1 fruit fly cellular context compared by ENCODE assay signal in genomic region chr2L:16299466-16300311, dm6.
TF ChIP-seq lines count a peak whose summit lies in the region.

TSS of gene heix (minus strand) at chr2L:16299858.
TSS of gene CG17328 (plus strand) at chr2L:16299943.

TF ChIP-seq in whole organism, embryonic, 481 proteins besides CTCF, POLR2A, EP300 and RAD21 (continued from another document and continues in another):
- TF ChIP-seq CG12942 (GFP tag; optimal IDR thresholded peaks at IDR 0.05; lab: Kevin White, UChicago) = peak; percentile 57
- peak; percentile 72 for TF ChIP-seq CG7556 (GFP tag; optimal IDR thresholded peaks at IDR 0.05; lab: Kevin White, UChicago)
- TF ChIP-seq chinmo (GFP tag; IDR thresholded peaks at IDR 0.05; lab: Robert Waterston, UW; ENCODE audit: partially characterized antibody) = no peak
- TF ChIP-seq mam (GFP tag; optimal IDR thresholded peaks at IDR 0.05; lab: Kevin White, UChicago) = peak; percentile 87
- TF ChIP-seq CG11093 (GFP tag; IDR thresholded peaks at IDR 0.05; lab: Robert Waterston, UW) = peak; percentile 61; the same call in 2 of the 3 replicates
- TF ChIP-seq Nf-YB (GFP tag; optimal IDR thresholded peaks at IDR 0.05; lab: Kevin White, UChicago) = peak; percentile 43
- TF ChIP-seq tap (tag; optimal IDR thresholded peaks at IDR 0.05; lab: Kevin White, UChicago) = no peak
- TF ChIP-seq CG7271 (tag; optimal IDR thresholded peaks at IDR 0.05; lab: Kevin White, UChicago) = peak; percentile 6
- peak; percentile 42 for TF ChIP-seq CG17568 (GFP tag; optimal IDR thresholded peaks at IDR 0.05; lab: Kevin White, UChicago)
- peak; percentile 89 for TF ChIP-seq CG9932 (GFP tag; IDR thresholded peaks at IDR 0.05; lab: Robert Waterston, UW)
- peak; percentile 60 for TF ChIP-seq CG4328 (GFP tag; optimal IDR thresholded peaks at IDR 0.05; lab: Kevin White, UChicago)
- peak; percentile 94 for TF ChIP-seq CG14710 (tag; optimal IDR thresholded peaks at IDR 0.05; lab: Kevin White, UChicago)
- no peak for TF ChIP-seq Doc3 (GFP tag; IDR thresholded peaks at IDR 0.05; lab: Robert Waterston, UW; ENCODE audit: partially characterized antibody)
- TF ChIP-seq crp (GFP tag; optimal IDR thresholded peaks at IDR 0.05; lab: Kevin White, UChicago) = peak; percentile 37 to 94
- no peak for TF ChIP-seq run (tag; optimal IDR thresholded peaks at IDR 0.05; lab: Kevin White, UChicago)
- no peak for TF ChIP-seq gt (GFP tag; IDR thresholded peaks at IDR 0.05; lab: Robert Waterston, UW)
- TF ChIP-seq CG3847 (GFP tag; IDR thresholded peaks at IDR 0.05; lab: Robert Waterston, UW) = peak; percentile 69; the same call in 1 of the 2 replicates
- peak; percentile 18 for TF ChIP-seq tup (GFP tag; optimal IDR thresholded peaks at IDR 0.05; lab: Kevin White, UChicago)
- TF ChIP-seq jigr1 (GFP tag; IDR thresholded peaks at IDR 0.05; lab: Robert Waterston, UW) = 0 out of 3 replicates have a peak, but pooled peaks have one; percentile 38
- peak; percentile 54 for TF ChIP-seq zen (tag; optimal IDR thresholded peaks at IDR 0.05; lab: Kevin White, UChicago)
- TF ChIP-seq schlank (tag; optimal IDR thresholded peaks at IDR 0.05; lab: Kevin White, UChicago) = peak; percentile 57
- no peak for TF ChIP-seq Hey (tag; optimal IDR thresholded peaks at IDR 0.05; lab: Kevin White, UChicago)
- TF ChIP-seq Hand (GFP tag; optimal IDR thresholded peaks at IDR 0.05; lab: Kevin White, UChicago) = no peak
- no peak for TF ChIP-seq CG43689 (GFP tag; IDR thresholded peaks at IDR 0.05; lab: Robert Waterston, UW)
- TF ChIP-seq CG4282 (GFP tag; optimal IDR thresholded peaks at IDR 0.05; lab: Kevin White, UChicago) = no peak
- TF ChIP-seq CG7839 (tag; optimal IDR thresholded peaks at IDR 0.05; lab: Kevin White, UChicago) = peak; percentile 78
- TF ChIP-seq gsb (GFP tag; IDR thresholded peaks at IDR 0.05; lab: Robert Waterston, UW) = no peak
- TF ChIP-seq CG3726 (GFP tag; IDR thresholded peaks at IDR 0.05; lab: Robert Waterston, UW) = no peak
- peak; percentile 70; the same call in 1 of the 2 replicates for TF ChIP-seq CG10366 (GFP tag; IDR thresholded peaks at IDR 0.05; lab: Robert Waterston, UW)
- TF ChIP-seq CG13894 (tag; optimal IDR thresholded peaks at IDR 0.05; lab: Kevin White, UChicago) = peak; percentile 32
- TF ChIP-seq grn (GFP tag; optimal IDR thresholded peaks at IDR 0.05; lab: Kevin White, UChicago) = no peak
- TF ChIP-seq CG10654 (GFP tag; optimal IDR thresholded peaks at IDR 0.05; lab: Kevin White, UChicago) = peak; percentile 70
- peak; percentile 68 for TF ChIP-seq sob (GFP tag; IDR thresholded peaks at IDR 0.05; lab: Robert Waterston, UW)
- peak; percentile 79 for TF ChIP-seq CG14441 (GFP tag; IDR thresholded peaks at IDR 0.05; lab: Robert Waterston, UW)
- peak; percentile 75; the same call in 1 of the 2 replicates for TF ChIP-seq MBD-R2 (GFP tag; IDR thresholded peaks at IDR 0.05; lab: Robert Waterston, UW)
- TF ChIP-seq Ptx1 (GFP tag; IDR thresholded peaks at IDR 0.05; lab: Robert Waterston, UW) = peak; percentile 81
- peak; percentile 80 for TF ChIP-seq Sin3A (optimal IDR thresholded peaks at IDR 0.05; lab: Kevin White, UChicago)
- peak; percentile 6 for TF ChIP-seq sd (tag; optimal IDR thresholded peaks at IDR 0.05; lab: Kevin White, UChicago)
- TF ChIP-seq CG10462 (GFP tag; optimal IDR thresholded peaks at IDR 0.05; lab: Kevin White, UChicago) = peak; percentile 13
- TF ChIP-seq disco-r (GFP tag; optimal IDR thresholded peaks at IDR 0.05; lab: Kevin White, UChicago) = peak; percentile 16
- peak; percentile 45 for TF ChIP-seq fu2 (GFP tag; optimal IDR thresholded peaks at IDR 0.05; lab: Kevin White, UChicago)
- peak; percentile 66 for TF ChIP-seq Ssrp (tag; optimal IDR thresholded peaks at IDR 0.05; lab: Kevin White, UChicago)
- TF ChIP-seq stwl (tag; optimal IDR thresholded peaks at IDR 0.05; lab: Kevin White, UChicago) = peak; percentile 46
- peak; percentile 64 for TF ChIP-seq CG1602 (GFP tag; optimal IDR thresholded peaks at IDR 0.05; lab: Kevin White, UChicago)
- TF ChIP-seq Xbp1 (GFP tag; optimal IDR thresholded peaks at IDR 0.05; lab: Kevin White, UChicago) = peak; percentile 81
- no peak for TF ChIP-seq fd64A (GFP tag; optimal IDR thresholded peaks at IDR 0.05; lab: Kevin White, UChicago)
- no peak; the same call in 1 of the 2 replicates for TF ChIP-seq ham (GFP tag; IDR thresholded peaks at IDR 0.05; lab: Robert Waterston, UW)
- TF ChIP-seq CG17385 (GFP tag; optimal IDR thresholded peaks at IDR 0.05; lab: Kevin White, UChicago) = peak; percentile 58
- TF ChIP-seq dmrt11E (tag; optimal IDR thresholded peaks at IDR 0.05; lab: Kevin White, UChicago) = peak; percentile 59
- peak; percentile 57 for TF ChIP-seq CG15601 (tag; optimal IDR thresholded peaks at IDR 0.05; lab: Kevin White, UChicago)
- TF ChIP-seq Ets65A (GFP tag; lab: Kevin White, UChicago) = no peak
- TF ChIP-seq knrl (GFP tag; IDR thresholded peaks at IDR 0.05; lab: Robert Waterston, UW; ENCODE audit: partially characterized antibody) = no peak
- TF ChIP-seq E2f1 (GFP tag; IDR thresholded peaks at IDR 0.05; lab: Robert Waterston, UW) = peak; percentile 70
- TF ChIP-seq CG17612 (GFP tag; IDR thresholded peaks at IDR 0.05; lab: Robert Waterston, UW) = 0 out of 2 replicates have a peak, but pooled peaks have one; percentile 11
- no peak for TF ChIP-seq kni (GFP tag; optimal IDR thresholded peaks at IDR 0.05; lab: Kevin White, UChicago)
- TF ChIP-seq CG18599 (GFP tag; optimal IDR thresholded peaks at IDR 0.05; lab: Kevin White, UChicago) = peak; percentile 72
- TF ChIP-seq al (GFP tag; IDR thresholded peaks at IDR 0.05; lab: Robert Waterston, UW) = peak; percentile 69
- peak; percentile 85 for TF ChIP-seq Rfx (GFP tag; IDR thresholded peaks at IDR 0.05; lab: Robert Waterston, UW)
- no peak for TF ChIP-seq btn (GFP tag; optimal IDR thresholded peaks at IDR 0.05; lab: Kevin White, UChicago)
- TF ChIP-seq CG18476 (GFP tag; optimal IDR thresholded peaks at IDR 0.05; lab: Kevin White, UChicago) = peak; percentile 48
- TF ChIP-seq Oli (tag; optimal IDR thresholded peaks at IDR 0.05; lab: Kevin White, UChicago) = no peak
- TF ChIP-seq unpg (GFP tag; optimal IDR thresholded peaks at IDR 0.05; lab: Kevin White, UChicago) = peak; percentile 68
- TF ChIP-seq CG33213 (GFP tag; optimal IDR thresholded peaks at IDR 0.05; lab: Kevin White, UChicago) = peak; percentile 38
- TF ChIP-seq Camta (GFP tag; optimal IDR thresholded peaks at IDR 0.05; lab: Kevin White, UChicago) = peak; percentile 49
- no peak for TF ChIP-seq sr (GFP tag; IDR thresholded peaks at IDR 0.05; lab: Robert Waterston, UW)
- peak; percentile 73 for TF ChIP-seq CG15479 (GFP tag; optimal IDR thresholded peaks at IDR 0.05; lab: Kevin White, UChicago)
- no peak for TF ChIP-seq Vsx1 (GFP tag; optimal IDR thresholded peaks at IDR 0.05; lab: Kevin White, UChicago)
- TF ChIP-seq Optix (GFP tag; IDR thresholded peaks at IDR 0.05; lab: Robert Waterston, UW) = no peak
- TF ChIP-seq Dfd (GFP tag; optimal IDR thresholded peaks at IDR 0.05; lab: Kevin White, UChicago) = no peak
- TF ChIP-seq CG6654 (GFP tag; optimal IDR thresholded peaks at IDR 0.05; lab: Kevin White, UChicago) = no peak
- TF ChIP-seq CG1792 (GFP tag; optimal IDR thresholded peaks at IDR 0.05; lab: Kevin White, UChicago) = peak; percentile 1
- TF ChIP-seq bigmax (GFP tag; optimal IDR thresholded peaks at IDR 0.05; lab: Kevin White, UChicago) = no peak
- peak; percentile 25 for TF ChIP-seq trh (GFP tag; optimal IDR thresholded peaks at IDR 0.05; lab: Kevin White, UChicago)
- no peak for TF ChIP-seq nau (GFP tag; optimal IDR thresholded peaks at IDR 0.05; lab: Kevin White, UChicago)
- peak; percentile 49 for TF ChIP-seq CG16863 (GFP tag; optimal IDR thresholded peaks at IDR 0.05; lab: Kevin White, UChicago)
- peak; percentile 58 for TF ChIP-seq shn (GFP tag; optimal IDR thresholded peaks at IDR 0.05; lab: Kevin White, UChicago)
- TF ChIP-seq CG1603 (tag; optimal IDR thresholded peaks at IDR 0.05; lab: Kevin White, UChicago) = peak; percentile 63
- TF ChIP-seq CG13296 (GFP tag; optimal IDR thresholded peaks at IDR 0.05; lab: Kevin White, UChicago) = peak; percentile 73
- peak; percentile 37 for TF ChIP-seq CG3407 (GFP tag; optimal IDR thresholded peaks at IDR 0.05; lab: Kevin White, UChicago)
- peak; percentile 58 for TF ChIP-seq CG12155 (GFP tag; optimal IDR thresholded peaks at IDR 0.05; lab: Kevin White, UChicago)
- TF ChIP-seq CG14014 (GFP tag; IDR thresholded peaks at IDR 0.05; lab: Robert Waterston, UW) = peak; percentile 78
- peak; percentile 70 for TF ChIP-seq CG18619 (GFP tag; optimal IDR thresholded peaks at IDR 0.05; lab: Kevin White, UChicago)
- 0 out of 2 replicates have a peak, but pooled peaks have one; percentile 20 for TF ChIP-seq Drgx (GFP tag; IDR thresholded peaks at IDR 0.05; lab: Robert Waterston, UW)
- TF ChIP-seq hbn (GFP tag; IDR thresholded peaks at IDR 0.05; lab: Robert Waterston, UW; ENCODE audit: partially characterized antibody) = peak; percentile 25; the same call in 1 of the 2 replicates
- no peak for TF ChIP-seq lov (optimal IDR thresholded peaks at IDR 0.05; lab: Kevin White, UChicago)
- TF ChIP-seq lov (GFP tag; IDR thresholded peaks at IDR 0.05; lab: Robert Waterston, UW) = no peak
- 0 out of 2 replicates have a peak, but pooled peaks have one; percentile 69 for TF ChIP-seq HLH3B (GFP tag; IDR thresholded peaks at IDR 0.05; lab: Robert Waterston, UW)
- TF ChIP-seq Abd-B (GFP tag; optimal IDR thresholded peaks at IDR 0.05; lab: Kevin White, UChicago) = no peak
- peak; percentile 76 for TF ChIP-seq Dek (tag; optimal IDR thresholded peaks at IDR 0.05; lab: Kevin White, UChicago)
- peak; percentile 99 for TF ChIP-seq grau (tag; optimal IDR thresholded peaks at IDR 0.05; lab: Kevin White, UChicago)
- peak; percentile 36 for TF ChIP-seq CG8290 (GFP tag; optimal IDR thresholded peaks at IDR 0.05; lab: Kevin White, UChicago)
- peak in 1 of 2 experiments; percentile 2 for TF ChIP-seq CG8290 (tag; optimal IDR thresholded peaks at IDR 0.05; lab: Kevin White, UChicago)
- TF ChIP-seq ATbp (GFP tag; optimal IDR thresholded peaks at IDR 0.05; lab: Kevin White, UChicago) = no peak
- TF ChIP-seq inv (GFP tag; IDR thresholded peaks at IDR 0.05; lab: Robert Waterston, UW; ENCODE audit: partially characterized antibody) = no peak
- peak; percentile 66 for TF ChIP-seq trem (tag; optimal IDR thresholded peaks at IDR 0.05; lab: Kevin White, UChicago)
- peak; percentile 70 for TF ChIP-seq Sox100B (GFP tag; optimal IDR thresholded peaks at IDR 0.05; lab: Kevin White, UChicago)
- TF ChIP-seq Taf1 (GFP tag; IDR thresholded peaks at IDR 0.05; lab: Robert Waterston, UW) = peak; percentile 69; the same call in 1 of the 2 replicates
- TF ChIP-seq D (optimal IDR thresholded peaks at IDR 0.05; lab: Kevin White, UChicago) = no peak
- TF ChIP-seq D (GFP tag; optimal IDR thresholded peaks at IDR 0.05; lab: Kevin White, UChicago) = peak; percentile 50
- no peak; the same call in 1 of the 2 replicates for TF ChIP-seq klu (GFP tag; IDR thresholded peaks at IDR 0.05; lab: Robert Waterston, UW)
- peak; percentile 7 for TF ChIP-seq CG13123 (GFP tag; optimal IDR thresholded peaks at IDR 0.05; lab: Kevin White, UChicago)
- TF ChIP-seq CG11560 (tag; IDR thresholded peaks at IDR 0.05; lab: Robert Waterston, UW) = no peak; the same call in 2 of the 3 replicates
- TF ChIP-seq HHEX (GFP tag; optimal IDR thresholded peaks at IDR 0.05; lab: Kevin White, UChicago) = peak; percentile 41
- no peak for TF ChIP-seq D19A (tag; optimal IDR thresholded peaks at IDR 0.05; lab: Kevin White, UChicago)
- no peak for TF ChIP-seq CG1647 (GFP tag; optimal IDR thresholded peaks at IDR 0.05; lab: Kevin White, UChicago)
- TF ChIP-seq CoRest (tag; optimal IDR thresholded peaks at IDR 0.05; lab: Kevin White, UChicago) = peak; percentile 85
- TF ChIP-seq fd96Cb (tag; optimal IDR thresholded peaks at IDR 0.05; lab: Kevin White, UChicago) = peak; percentile 58
- peak; percentile 17; the same call in 1 of the 2 replicates for TF ChIP-seq Oaz (GFP tag; IDR thresholded peaks at IDR 0.05; lab: Robert Waterston, UW)
- TF ChIP-seq CG5245 (GFP tag; optimal IDR thresholded peaks at IDR 0.05; lab: Kevin White, UChicago) = no peak
- TF ChIP-seq croc (GFP tag; conservative IDR thresholded peaks at IDR 0.05; lab: Robert Waterston, UW) = peak; percentile 29; the same call in 1 of the 3 replicates
- peak in 1 of 2 experiments; percentile 50 for TF ChIP-seq tll (GFP tag; optimal IDR thresholded peaks at IDR 0.05; lab: Kevin White, UChicago)
- TF ChIP-seq dpn (GFP tag; optimal IDR thresholded peaks at IDR 0.05; lab: Kevin White, UChicago) = peak; percentile 70 to 72
- TF ChIP-seq so (GFP tag; IDR thresholded peaks at IDR 0.05; lab: Robert Waterston, UW) = no peak
- TF ChIP-seq lilli (GFP tag; optimal IDR thresholded peaks at IDR 0.05; lab: Kevin White, UChicago) = peak; percentile 84
- peak; percentile 61 for TF ChIP-seq CG34376 (GFP tag; optimal IDR thresholded peaks at IDR 0.05; lab: Kevin White, UChicago)
- no peak for TF ChIP-seq cad (GFP tag; optimal IDR thresholded peaks at IDR 0.05; lab: Kevin White, UChicago)
- TF ChIP-seq NC2α (GFP tag; optimal IDR thresholded peaks at IDR 0.05; lab: Kevin White, UChicago) = peak; percentile 27
- no peak for TF ChIP-seq CG5180 (GFP tag; optimal IDR thresholded peaks at IDR 0.05; lab: Kevin White, UChicago)
- peak; percentile 33 for TF ChIP-seq Usf (GFP tag; optimal IDR thresholded peaks at IDR 0.05; lab: Kevin White, UChicago)
- no peak; the same call in none of the 2 replicates for TF ChIP-seq CG6272 (GFP tag; IDR thresholded peaks at IDR 0.05; lab: Robert Waterston, UW)
- TF ChIP-seq CG17359 (tag; optimal IDR thresholded peaks at IDR 0.05; lab: Kevin White, UChicago) = peak; percentile 63
- TF ChIP-seq CG16779 (GFP tag; IDR thresholded peaks at IDR 0.05; lab: Robert Waterston, UW) = no peak
- peak; percentile 94 for TF ChIP-seq sens (GFP tag; lab: Kevin White, UChicago)
- TF ChIP-seq oc (tag; optimal IDR thresholded peaks at IDR 0.05; lab: Kevin White, UChicago) = no peak
- TF ChIP-seq CG6791 (GFP tag; IDR thresholded peaks at IDR 0.05; lab: Robert Waterston, UW; ENCODE audit: partially characterized antibody) = no peak
- TF ChIP-seq lmd (GFP tag; IDR thresholded peaks at IDR 0.05; lab: Robert Waterston, UW) = peak; percentile 78
- no peak for TF ChIP-seq da (GFP tag; optimal IDR thresholded peaks at IDR 0.05; lab: Kevin White, UChicago)
- TF ChIP-seq Bgb (GFP tag; IDR thresholded peaks at IDR 0.05; lab: Robert Waterston, UW; ENCODE audit: partially characterized antibody) = no peak; the same call in 1 of the 2 replicates
- no peak for TF ChIP-seq CG3838 (GFP tag; optimal IDR thresholded peaks at IDR 0.05; lab: Kevin White, UChicago)
- TF ChIP-seq wek (GFP tag; optimal IDR thresholded peaks at IDR 0.05; lab: Kevin White, UChicago) = no peak
- TF ChIP-seq Mad (GFP tag; optimal IDR thresholded peaks at IDR 0.05; lab: Kevin White, UChicago) = peak; percentile 69
